Worm (Caenorhabditis elegans) whole organism, L2 larva: Measurements from ENCODE around the gene spop-1.

ENCODE experiments used
- F13H6.1 ChIP-seq: sonication (generic microtip); optimal IDR thresholded peaks from 2 replicates; lab custom pipeline; 2016; ENCODE audit warnings: missing genetic modification characterization, missing compliant biosample characterization
- Y55F3AM.14 ChIP-seq: fragments of 200-800 bp; sonication (Bioruptor generic); optimal IDR thresholded peaks from 2 replicates; lab custom pipeline; 2018; ENCODE audit warnings: mild to moderate bottlenecking, missing genetic modification characterization, missing compliant biosample characterization
- ZK546.5 ChIP-seq: sonication (generic microtip); optimal IDR thresholded peaks from 2 replicates; lab custom pipeline; 2017; ENCODE audit warnings: missing biosample characterization, missing genetic modification characterization
- ama-1 ChIP-seq: fragments of 150-350 bp; optimal IDR thresholded peaks from 2 replicates; lab custom pipeline; 2018; ENCODE audit warnings: inconsistent platforms
- ceh-82 ChIP-seq: fragments of 150-350 bp; optimal IDR thresholded peaks from 2 replicates; lab custom pipeline; 2014; ENCODE audit warnings: missing biosample characterization, missing genetic modification characterization
- egl-27 ChIP-seq: sonication (generic microtip); optimal IDR thresholded peaks from 3 replicates; lab custom pipeline; 2017; ENCODE audit warnings: missing biosample characterization, missing genetic modification reagents, missing genetic modification characterization
- lin-11 ChIP-seq: fragments of 150-350 bp; sonication (generic microtip); optimal IDR thresholded peaks from 2 replicates; lab custom pipeline; 2014; ENCODE audit warnings: missing biosample characterization, missing genetic modification characterization, inconsistent platforms, mixed read lengths
- mab-5 ChIP-seq: fragments of 150-350 bp; optimal IDR thresholded peaks from 2 replicates; lab custom pipeline; 2014; ENCODE audit warnings: missing biosample characterization, missing genetic modification characterization
- mdl-1 ChIP-seq, 2 experiments: fragments of 150-350 bp in 1 of 2; sonication (generic microtip) in 1 of 2; optimal IDR thresholded peaks; 2 replicates each; lab custom pipeline; 2017; ENCODE audit warnings: missing biosample characterization in 2 of 2, missing genetic modification characterization in 2 of 2
- nhr-23 ChIP-seq: fragments of 150-350 bp; optimal IDR thresholded peaks from 2 replicates; lab custom pipeline; 2014; ENCODE audit warnings: missing biosample characterization, missing genetic modification reagents, missing genetic modification characterization
- nhr-25 ChIP-seq: fragments of 150-350 bp; sonication (generic microtip); optimal IDR thresholded peaks from 3 replicates; lab custom pipeline; 2014; ENCODE audit warnings: missing biosample characterization, missing genetic modification characterization
- nhr-77 ChIP-seq: fragments of 150-350 bp; optimal IDR thresholded peaks from 2 replicates; lab custom pipeline; 2014; ENCODE audit warnings: missing biosample characterization, missing genetic modification characterization
- zag-1 ChIP-seq: fragments of 150-350 bp; optimal IDR thresholded peaks from 2 replicates; lab custom pipeline; 2014; ENCODE audit warnings: missing biosample characterization, missing genetic modification characterization
- ztf-4 ChIP-seq: fragments of 150-350 bp; optimal IDR thresholded peaks from 2 replicates; lab custom pipeline; 2014; ENCODE audit warnings: missing biosample characterization, missing genetic modification characterization

ce11 chrIII:10123586-10124233 lies 25.8 kb upstream of the spop-1 start, which contains the start of gene ttll-4:
- TF ChIP-seq ZK546.5 = no peak
- no peak for TF ChIP-seq ceh-82 (tag; lab: Kevin White, UChicago)
- TF ChIP-seq nhr-25 (tag; lab: Kevin White, UChicago) = no peak
- TF ChIP-seq nhr-77 (tag; lab: Kevin White, UChicago) = no peak
- TF ChIP-seq mdl-1 (tag; optimal IDR thresholded peaks at IDR 0.05; lab: Kevin White, UChicago) = no peak
- TF ChIP-seq ama-1 (lab: Kevin White, UChicago) = no peak
- no peak for TF ChIP-seq ztf-4 (tag; lab: Kevin White, UChicago)
- no peak for TF ChIP-seq mab-5 (tag; lab: Kevin White, UChicago)
- TF ChIP-seq nhr-23 = no peak
- TF ChIP-seq Y55F3AM.14 = no peak
- TF ChIP-seq lin-11 (tag; lab: Kevin White, UChicago) = no peak
- no peak for TF ChIP-seq egl-27
- TF ChIP-seq zag-1 (tag; lab: Kevin White, UChicago) = peak; percentile 1
- peak; percentile 49 for TF ChIP-seq F13H6.1 (tag; lab: Kevin White, UChicago)
